Worm (Caenorhabditis elegans) whole organism, midembryonic: ENCODE results near the gene dsl-7.
A peak's percentile ranks its signal among the peaks of the same experiment; 100 is the strongest.

Source experiments
- T22C8.4 ChIP-seq: fragments of 200-800 bp; sonication (Bioruptor generic); IDR thresholded peaks from 2 replicates; pipeline ENCODE4 v1.3.6; 2022; ENCODE audit warnings: missing genetic modification characterization, missing compliant biosample characterization
- cog-1 ChIP-seq: sonication (generic microtip); optimal IDR thresholded peaks from 2 replicates; lab custom pipeline; 2016; ENCODE audit warnings: missing genetic modification characterization, missing compliant biosample characterization
- flt-1 ChIP-seq: fragments of 200-800 bp; sonication (Bioruptor generic); IDR thresholded peaks from 2 replicates; pipeline ENCODE4 v1.3.6; 2022; ENCODE audit warnings: missing genetic modification characterization, missing compliant biosample characterization
- ref-1 ChIP-seq: fragments of 200-800 bp; sonication (Bioruptor generic); conservative IDR thresholded peaks from 2 replicates; pipeline ENCODE4 v1.3.6; 2022; ENCODE audit warnings: missing genetic modification reagents, missing genetic modification characterization, missing compliant biosample characterization
- ztf-23 ChIP-seq: fragments of 200-800 bp; sonication (Bioruptor generic); IDR thresholded peaks from 2 replicates; pipeline ENCODE4 v1.3.6; 2022; ENCODE audit warnings: missing genetic modification reagents, missing genetic modification characterization, missing compliant biosample characterization
- ztf-29 ChIP-seq: fragments of 200-800 bp; sonication (Bioruptor generic); IDR thresholded peaks from 2 replicates; pipeline ENCODE4 v1.3.6; 2022; ENCODE audit warnings: missing genetic modification reagents, missing genetic modification characterization, missing compliant biosample characterization

- TF ChIP-seq ztf-29 (GFP tag; lab: Robert Waterston, UW): no peak
- TF ChIP-seq ztf-23: 0 out of 2 replicates have a peak, but pooled peaks have one; percentile 63
- peak; percentile 35; the same call in 1 of the 2 replicates for TF ChIP-seq flt-1 (GFP tag; lab: Robert Waterston, UW)
- TF ChIP-seq ref-1 (GFP tag; lab: Robert Waterston, UW): no peak
- TF ChIP-seq cog-1 (tag; lab: Kevin White, UChicago): no peak
- peak; percentile 25; the same call in 1 of the 2 replicates for TF ChIP-seq T22C8.4 (GFP tag; lab: Robert Waterston, UW)
Observed at ce11 chrV:13041666-13042065, 48.7 kb downstream of the dsl-7 start, which contains the start of gene scyl-1.
